Worm (Caenorhabditis elegans) whole organism, L1 larva: ENCODE measurements around the gene F52G3.5.

Experiments
- C04F5.9 ChIP-seq: sonication (generic microtip); optimal IDR thresholded peaks from 2 replicates; lab custom pipeline; 2016; ENCODE audit warnings: missing genetic modification characterization, missing compliant biosample characterization
- F16B12.6 ChIP-seq: fragments of 150-350 bp; optimal IDR thresholded peaks from 2 replicates; lab custom pipeline; 2014; ENCODE audit warnings: missing biosample characterization, missing genetic modification characterization
- aly-2 ChIP-seq: fragments of 150-350 bp; optimal IDR thresholded peaks from 2 replicates; lab custom pipeline; 2014; ENCODE audit warnings: missing biosample characterization, missing genetic modification characterization
- ceh-82 ChIP-seq, 3 experiments: fragments of 150-350 bp in 1 of 3; sonication (generic microtip) in 2 of 3; optimal IDR thresholded peaks; 2 replicates each; lab custom pipeline; 2014 to 2017; ENCODE audit warnings: missing biosample characterization in 3 of 3, missing genetic modification characterization in 3 of 3
- ceh-88 ChIP-seq: fragments of 200-800 bp; sonication (Bioruptor generic); IDR thresholded peaks from 2 replicates; pipeline ENCODE4 v1.3.6; 2022; ENCODE audit warnings: missing genetic modification characterization, missing compliant biosample characterization
- ceh-90 ChIP-seq: sonication (generic microtip); optimal IDR thresholded peaks from 2 replicates; lab custom pipeline; 2016; ENCODE audit warnings: missing genetic modification characterization, missing compliant biosample characterization
- efl-1 ChIP-seq, 4 experiments: fragments of 150-350 bp; optimal IDR thresholded peaks in 3 of 4; peaks in 1 of 4; 1 replicate in 1 of 4; 2 replicates in 3 of 4; lab custom pipeline; 2014; ENCODE audit warnings: missing biosample characterization in 2 of 4, missing genetic modification characterization in 2 of 4, missing genetic modification reagents in 2 of 4
- fkh-10 ChIP-seq: sonication (generic microtip); optimal IDR thresholded peaks from 2 replicates; lab custom pipeline; 2017; ENCODE audit warnings: missing biosample characterization, missing genetic modification reagents, missing genetic modification characterization
- fkh-8 ChIP-seq: sonication (generic microtip); optimal IDR thresholded peaks from 2 replicates; lab custom pipeline; 2016; ENCODE audit warnings: mild to moderate bottlenecking, missing genetic modification characterization, missing compliant biosample characterization
- fos-1 ChIP-seq: fragments of 150-350 bp; optimal IDR thresholded peaks from 2 replicates; lab custom pipeline; 2014; ENCODE audit warnings: missing biosample characterization, missing genetic modification characterization
- hpl-2 ChIP-seq: fragments of 150-350 bp; optimal IDR thresholded peaks from 2 replicates; lab custom pipeline; 2014; ENCODE audit warnings: missing biosample characterization, missing genetic modification reagents, missing genetic modification characterization
- irx-1 ChIP-seq: sonication (generic microtip); optimal IDR thresholded peaks from 2 replicates; lab custom pipeline; 2016; ENCODE audit warnings: missing genetic modification characterization, missing compliant biosample characterization
- isw-1 ChIP-seq: fragments of 200-800 bp; sonication (Bioruptor generic); IDR thresholded peaks from 2 replicates; pipeline ENCODE4 v1.3.6; 2022; ENCODE audit warnings: missing genetic modification characterization, missing compliant biosample characterization
- lin-13 ChIP-seq: fragments of 150-350 bp; optimal IDR thresholded peaks from 2 replicates; lab custom pipeline; 2014; ENCODE audit warnings: missing biosample characterization, missing genetic modification reagents, missing genetic modification characterization
- lin-14 ChIP-seq: fragments of 200-800 bp; sonication (Bioruptor generic); optimal IDR thresholded peaks from 2 replicates; lab custom pipeline; 2018; ENCODE audit warnings: mild to moderate bottlenecking, missing genetic modification characterization, moderate library complexity, missing compliant biosample characterization
- lin-35 ChIP-seq, 2 experiments: fragments of 150-350 bp; optimal IDR thresholded peaks; 2 replicates each; lab custom pipeline; 2014; ENCODE audit warnings: missing biosample characterization in 2 of 2, missing genetic modification characterization in 2 of 2, missing genetic modification reagents in 2 of 2
- lir-3 ChIP-seq: sonication (generic microtip); optimal IDR thresholded peaks from 2 replicates; lab custom pipeline; 2016; ENCODE audit warnings: mild to moderate bottlenecking, missing genetic modification characterization, moderate library complexity, missing compliant biosample characterization; ENCODE audit not compliant: poor library complexity
- mab-9 ChIP-seq: fragments of 200-800 bp; sonication (Bioruptor generic); IDR thresholded peaks from 2 replicates; pipeline ENCODE4 v1.3.6; 2022; ENCODE audit warnings: missing genetic modification reagents, missing genetic modification characterization, missing compliant biosample characterization
- mef-2 ChIP-seq: fragments of 150-350 bp; optimal IDR thresholded peaks from 2 replicates; lab custom pipeline; 2014; ENCODE audit warnings: missing biosample characterization, missing genetic modification characterization
- mep-1 ChIP-seq: fragments of 150-350 bp; optimal IDR thresholded peaks from 2 replicates; lab custom pipeline; 2014; ENCODE audit warnings: missing biosample characterization, missing genetic modification characterization
- nhr-12 ChIP-seq: sonication (generic microtip); optimal IDR thresholded peaks from 2 replicates; lab custom pipeline; 2017; ENCODE audit warnings: missing biosample characterization, missing genetic modification characterization
- nhr-19 ChIP-seq: fragments of 200-800 bp; sonication (Bioruptor generic); conservative IDR thresholded peaks from 2 replicates; pipeline ENCODE4 v1.3.6; 2022; ENCODE audit warnings: missing genetic modification characterization, missing compliant biosample characterization
- nhr-237 ChIP-seq: fragments of 150-350 bp; optimal IDR thresholded peaks from 2 replicates; lab custom pipeline; 2014; ENCODE audit warnings: missing biosample characterization, missing genetic modification characterization
- nhr-28 ChIP-seq: fragments of 150-350 bp; optimal IDR thresholded peaks from 2 replicates; lab custom pipeline; 2014; ENCODE audit warnings: missing biosample characterization, missing genetic modification characterization
- nhr-47 ChIP-seq: sonication (generic microtip); optimal IDR thresholded peaks from 2 replicates; lab custom pipeline; 2016; ENCODE audit warnings: mild to moderate bottlenecking, missing genetic modification characterization, moderate library complexity, missing compliant biosample characterization
- nhr-77 ChIP-seq: fragments of 150-350 bp; optimal IDR thresholded peaks from 2 replicates; lab custom pipeline; 2014; ENCODE audit warnings: missing biosample characterization, missing genetic modification characterization
- nhr-84 ChIP-seq: sonication (generic microtip); optimal IDR thresholded peaks from 2 replicates; lab custom pipeline; 2017; ENCODE audit warnings: missing biosample characterization, missing genetic modification characterization
- pax-3 ChIP-seq: fragments of 200-800 bp; sonication (Bioruptor generic); optimal IDR thresholded peaks from 2 replicates; lab custom pipeline; 2018; ENCODE audit warnings: mild to moderate bottlenecking, missing genetic modification characterization, moderate library complexity, missing compliant biosample characterization
- rnt-1 ChIP-seq: sonication (generic microtip); optimal IDR thresholded peaks from 2 replicates; lab custom pipeline; 2016; ENCODE audit warnings: mild to moderate bottlenecking, missing genetic modification characterization, moderate library complexity, missing compliant biosample characterization
- skn-1 ChIP-seq: fragments of 150-350 bp; optimal IDR thresholded peaks from 2 replicates; lab custom pipeline; 2014; ENCODE audit warnings: missing biosample characterization, missing genetic modification characterization
- snpc-4 ChIP-seq: fragments of 150-350 bp; optimal IDR thresholded peaks from 2 replicates; lab custom pipeline; 2014; ENCODE audit warnings: missing biosample characterization, missing genetic modification characterization
- swsn-7 ChIP-seq: sonication (generic microtip); optimal IDR thresholded peaks from 2 replicates; lab custom pipeline; 2016; ENCODE audit warnings: missing genetic modification characterization, missing compliant biosample characterization
- tlp-1 ChIP-seq: fragments of 150-350 bp; optimal IDR thresholded peaks from 2 replicates; lab custom pipeline; 2014; ENCODE audit warnings: missing biosample characterization, missing genetic modification characterization
- unc-62 ChIP-seq: fragments of 150-350 bp; optimal IDR thresholded peaks from 2 replicates; lab custom pipeline; 2014; ENCODE audit warnings: missing biosample characterization, missing genetic modification reagents, missing genetic modification characterization
- unc-86 ChIP-seq: sonication (generic microtip); optimal IDR thresholded peaks from 2 replicates; lab custom pipeline; 2016; ENCODE audit warnings: missing genetic modification characterization, missing compliant biosample characterization
- unc-98 ChIP-seq: fragments of 200-800 bp; sonication (Bioruptor generic); IDR thresholded peaks from 2 replicates; pipeline ENCODE4 v1.3.6; 2022; ENCODE audit warnings: missing genetic modification characterization, missing compliant biosample characterization
- vab-15 ChIP-seq: sonication (generic microtip); optimal IDR thresholded peaks from 2 replicates; lab custom pipeline; 2017; ENCODE audit warnings: missing genotype, mild to moderate bottlenecking, missing genetic modification characterization, missing compliant biosample characterization
- xbp-1 ChIP-seq: sonication (generic microtip); optimal IDR thresholded peaks from 2 replicates; lab custom pipeline; 2016; ENCODE audit warnings: missing genetic modification characterization, missing compliant biosample characterization
- zag-1 ChIP-seq: fragments of 150-350 bp; optimal IDR thresholded peaks from 2 replicates; lab custom pipeline; 2014; ENCODE audit warnings: missing biosample characterization, missing genetic modification characterization
- ztf-11 ChIP-seq, 2 experiments: sonication (generic microtip); optimal IDR thresholded peaks; 2 replicates each; lab custom pipeline; 2016 to 2017; ENCODE audit warnings: missing genetic modification characterization in 2 of 2, missing biosample characterization in 1 of 2, missing compliant biosample characterization in 1 of 2

Gene F52G3.5

DNA sequence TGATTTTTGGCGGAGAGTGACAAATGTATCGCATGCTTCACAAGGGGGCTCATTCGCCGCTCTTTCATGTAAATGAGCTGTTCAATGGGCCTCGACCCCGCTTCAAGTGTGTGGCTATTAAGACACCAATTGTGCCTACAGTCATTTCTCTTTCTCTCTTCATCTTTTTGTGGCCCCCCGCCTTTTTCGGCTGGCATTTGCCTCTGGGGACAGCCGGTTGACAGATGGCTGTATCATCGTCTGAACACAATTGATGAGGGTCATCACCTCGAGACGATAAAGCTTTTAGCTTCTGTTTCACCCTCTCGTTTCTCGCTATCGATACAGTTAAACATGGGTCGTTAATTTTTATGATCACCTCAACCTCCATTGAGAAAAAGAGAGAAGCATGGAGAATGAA lies 12.4 kb upstream of the F52G3.5 start:
- 0 out of 2 replicates have a peak, but pooled peaks have one; percentile 22 for TF ChIP-seq mab-9
- TF ChIP-seq lin-13 (GFP tag; lab: Kevin White, UChicago) = no peak
- TF ChIP-seq ceh-88 (GFP tag; lab: Robert Waterston, UW) = no peak
- TF ChIP-seq ztf-11 (tag; optimal IDR thresholded peaks at IDR 0.05; lab: Kevin White, UChicago) = peak in 1 of 2 experiments; percentile 54
- TF ChIP-seq lir-3 (tag; lab: Kevin White, UChicago) = no peak
- no peak for TF ChIP-seq skn-1 (tag; lab: Kevin White, UChicago)
- TF ChIP-seq ceh-82 (tag; optimal IDR thresholded peaks at IDR 0.05; lab: Kevin White, UChicago) = no peak
- no peak for TF ChIP-seq fkh-10 (GFP tag; lab: Kevin White, UChicago)
- TF ChIP-seq nhr-77 (tag; lab: Kevin White, UChicago) = no peak
- TF ChIP-seq irx-1 (tag; lab: Kevin White, UChicago) = no peak
- TF ChIP-seq pax-3 (tag; lab: Kevin White, UChicago) = no peak
- no peak for TF ChIP-seq swsn-7 (tag; lab: Kevin White, UChicago)
- peak; percentile 1 for TF ChIP-seq lin-14 (GFP tag; lab: Kevin White, UChicago)
- TF ChIP-seq nhr-19 = no peak

DNA sequence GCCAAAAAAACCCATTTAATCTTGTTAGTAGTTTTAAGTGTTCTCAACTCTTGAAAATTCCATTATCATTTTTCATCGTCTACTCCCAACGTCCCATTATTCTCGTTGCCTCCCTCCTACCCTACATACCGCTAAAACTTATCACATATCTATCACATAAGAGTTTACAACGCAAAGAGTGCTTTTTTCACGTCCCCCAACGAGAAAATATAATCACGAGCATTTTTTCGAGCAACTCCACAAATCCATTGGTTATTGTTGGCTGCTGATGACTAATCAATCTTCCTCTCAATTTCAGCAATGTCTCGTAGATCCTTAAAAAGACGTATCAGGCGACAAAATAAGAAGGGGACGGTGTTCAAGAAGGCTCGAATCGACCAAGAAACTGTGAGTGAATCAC lies 2.4 kb upstream of the F52G3.5 start, which contains the start of gene mbl-1:
Gene mbl-1 (plus strand): TSS at position 301 of the 400 bp plus-strand sequence.
- TF ChIP-seq efl-1 (optimal IDR thresholded peaks at IDR 0.05; lab: Kevin White, UChicago) = no peak
- peak in 1 of 2 experiments; percentile 2 for TF ChIP-seq efl-1 (GFP tag; optimal IDR thresholded peaks at IDR 0.05 in 1 of 2; lab: Kevin White, UChicago)
- no peak for TF ChIP-seq fkh-8

DNA sequence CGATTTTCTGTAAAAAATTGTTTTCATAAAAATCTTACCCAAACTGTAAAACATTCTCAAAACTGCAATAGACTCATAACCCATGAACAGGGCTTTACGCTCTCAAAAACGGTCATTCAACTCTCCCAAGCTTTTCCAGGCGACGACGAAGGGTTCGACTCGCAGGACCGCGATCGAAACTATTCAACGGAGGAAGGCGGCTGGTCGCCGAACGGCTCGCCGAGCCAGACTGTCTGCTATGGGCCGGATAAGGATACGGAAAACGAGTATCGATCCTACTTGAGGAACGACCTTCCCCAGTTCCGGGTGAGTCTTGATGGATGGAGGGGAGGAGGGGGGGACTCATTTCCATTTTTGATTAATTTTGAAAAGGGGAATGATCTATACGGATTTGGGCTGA lies 8.1 kb downstream of the F52G3.5 start:
- no peak for TF ChIP-seq xbp-1 (tag; lab: Kevin White, UChicago)
- TF ChIP-seq fos-1 (tag; lab: Kevin White, UChicago) = no peak
- TF ChIP-seq F16B12.6 = no peak
- TF ChIP-seq swsn-7 (tag; lab: Kevin White, UChicago) = no peak
- no peak for TF ChIP-seq ztf-11 (tag; optimal IDR thresholded peaks at IDR 0.05; lab: Kevin White, UChicago)
- TF ChIP-seq mep-1 (tag; lab: Kevin White, UChicago) = no peak
- TF ChIP-seq vab-15 (tag; lab: Kevin White, UChicago) = no peak
- TF ChIP-seq irx-1 (tag; lab: Kevin White, UChicago) = no peak
- TF ChIP-seq C04F5.9 (tag; lab: Kevin White, UChicago) = no peak
- TF ChIP-seq zag-1 (tag; lab: Kevin White, UChicago) = no peak
- TF ChIP-seq ceh-90 = no peak
- no peak for TF ChIP-seq nhr-47 (tag; lab: Kevin White, UChicago)
- TF ChIP-seq nhr-12 = no peak
- no peak for TF ChIP-seq nhr-84 (tag; lab: Kevin White, UChicago)
- TF ChIP-seq aly-2 (tag; lab: Kevin White, UChicago) = no peak
- no peak for TF ChIP-seq unc-86
- no peak for TF ChIP-seq unc-62 (GFP tag; lab: Kevin White, UChicago)
- TF ChIP-seq lin-35 (GFP tag; optimal IDR thresholded peaks at IDR 0.05; lab: Kevin White, UChicago) = no peak
- no peak for TF ChIP-seq snpc-4 (tag; lab: Kevin White, UChicago)
- TF ChIP-seq, all 84 proteins: peak for 0

DNA sequence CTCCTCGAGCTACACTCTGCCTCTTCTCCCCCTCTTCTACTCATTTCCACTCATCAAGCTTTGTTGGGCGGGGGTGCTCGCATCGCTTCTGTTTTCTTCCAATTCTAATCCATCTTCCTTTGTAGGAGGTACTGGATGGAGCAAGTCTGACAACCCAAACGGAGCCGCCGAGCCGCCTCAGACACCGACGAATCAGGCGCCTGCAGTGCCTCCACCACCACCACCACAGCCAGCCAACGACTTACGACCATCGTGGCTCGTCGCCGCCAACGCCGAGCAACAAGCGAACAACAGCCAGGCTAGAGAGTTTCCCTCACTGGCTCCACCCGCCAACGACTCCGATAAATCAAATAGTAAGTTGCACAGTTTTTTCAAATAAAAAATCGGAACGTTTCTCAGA lies 10.1 kb downstream of the F52G3.5 start:
- TF ChIP-seq hpl-2 (GFP tag; lab: Kevin White, UChicago) = no peak
- no peak for TF ChIP-seq rnt-1 (tag; lab: Kevin White, UChicago)
- TF ChIP-seq nhr-237 (tag; lab: Kevin White, UChicago) = no peak
- no peak for TF ChIP-seq lin-13 (GFP tag; lab: Kevin White, UChicago)
- TF ChIP-seq nhr-28 (tag; lab: Kevin White, UChicago) = no peak
- TF ChIP-seq swsn-7 (tag; lab: Kevin White, UChicago) = no peak
- no peak for TF ChIP-seq fos-1 (tag; lab: Kevin White, UChicago)
- no peak for TF ChIP-seq mef-2
- TF ChIP-seq zag-1 (tag; lab: Kevin White, UChicago) = no peak
- TF ChIP-seq isw-1 = no peak
- no peak for TF ChIP-seq tlp-1
- no peak for TF ChIP-seq unc-98 (GFP tag; lab: Robert Waterston, UW)
- no peak for TF ChIP-seq mep-1 (tag; lab: Kevin White, UChicago)
- TF ChIP-seq, all 84 proteins: peak for 0
